Worm (Caenorhabditis elegans): ENCODE data around the gene idpp-12.

DNA sequence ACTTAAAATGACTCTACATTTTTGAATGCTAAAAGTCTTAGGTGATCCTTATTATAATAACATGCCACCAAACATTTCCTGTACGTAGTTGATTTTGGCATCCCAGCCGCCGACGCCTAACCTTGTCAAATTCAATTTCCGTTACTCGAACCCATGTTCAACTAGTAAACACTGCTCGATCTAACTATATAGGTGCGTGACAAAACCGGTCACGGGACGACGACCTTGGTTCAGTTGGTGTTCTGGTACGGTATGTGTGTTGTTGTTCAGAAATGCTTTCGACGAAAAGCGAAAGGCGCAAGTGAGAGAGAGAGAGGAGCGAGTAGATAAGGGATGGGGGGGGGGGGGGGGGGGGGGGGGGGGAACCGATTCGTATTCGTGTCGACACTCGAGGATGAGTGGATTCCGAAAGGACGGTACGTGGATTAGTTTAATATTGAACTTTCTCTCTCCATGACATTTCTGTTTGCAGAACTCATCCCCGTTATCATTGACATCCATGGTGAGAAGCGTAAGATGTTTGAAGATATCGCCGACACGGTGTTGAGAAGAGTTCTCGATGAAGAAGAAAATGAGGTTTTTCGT, 11.7 kb upstream of the idpp-12 start, which contains the start of gene W08E12.8:
- TF ChIP-seq ama-1 (optimal IDR thresholded peaks at IDR 0.05): no peak
- TF ChIP-seq hpl-2 (GFP tag; optimal IDR thresholded peaks at IDR 0.05): no peak
- no peak for TF ChIP-seq ceh-63 (GFP tag; optimal IDR thresholded peaks at IDR 0.05)
- TF ChIP-seq rnt-1 (tag; optimal IDR thresholded peaks at IDR 0.05): no peak
- TF ChIP-seq unc-62 (GFP tag; optimal IDR thresholded peaks at IDR 0.05): no peak

Measured in whole organism, L1 larva.